Worm (Caenorhabditis elegans) whole organism, L1 larva: Measurements from ENCODE around the gene srx-38.

ENCODE experiments used
- Y116A8C.19 ChIP-seq: sonication (generic microtip); optimal IDR thresholded peaks from 2 replicates; lab custom pipeline; 2016; ENCODE audit warnings: missing compliant biosample characterization, missing genetic modification characterization, borderline replicate concordance
- aly-2 ChIP-seq: fragments of 150-350 bp; optimal IDR thresholded peaks from 2 replicates; lab custom pipeline; 2014; ENCODE audit warnings: missing biosample characterization, missing genetic modification characterization
- ceh-8 ChIP-seq: fragments of 200-800 bp; sonication (Bioruptor generic); optimal IDR thresholded peaks from 2 replicates; lab custom pipeline; 2018; ENCODE audit warnings: mild to moderate bottlenecking, missing genetic modification characterization, moderate library complexity, missing compliant biosample characterization
- ceh-82 ChIP-seq, 3 experiments: fragments of 150-350 bp in 1 of 3; sonication (generic microtip) in 2 of 3; optimal IDR thresholded peaks; 2 replicates each; lab custom pipeline; 2014 to 2017; ENCODE audit warnings: missing biosample characterization in 3 of 3, missing genetic modification characterization in 3 of 3
- ceh-88 ChIP-seq: fragments of 200-800 bp; sonication (Bioruptor generic); IDR thresholded peaks from 2 replicates; pipeline ENCODE4 v1.3.6; 2022; ENCODE audit warnings: missing genetic modification characterization, missing compliant biosample characterization
- ceh-90 ChIP-seq: sonication (generic microtip); optimal IDR thresholded peaks from 2 replicates; lab custom pipeline; 2016; ENCODE audit warnings: missing genetic modification characterization, missing compliant biosample characterization
- ces-1 ChIP-seq: fragments of 150-350 bp; optimal IDR thresholded peaks from 2 replicates; lab custom pipeline; 2014; ENCODE audit warnings: missing biosample characterization, missing genetic modification reagents, missing genetic modification characterization
- dpl-1 ChIP-seq, 3 experiments: fragments of 150-350 bp in 2 of 3; sonication (generic microtip) in 1 of 3; optimal IDR thresholded peaks; 2 replicates each; lab custom pipeline; 2014 to 2017; ENCODE audit warnings: missing biosample characterization in 3 of 3, missing genetic modification characterization in 3 of 3, missing genetic modification reagents in 3 of 3
- dsc-1 ChIP-seq: sonication (generic microtip); optimal IDR thresholded peaks from 2 replicates; lab custom pipeline; 2016; ENCODE audit warnings: mild to moderate bottlenecking, missing genetic modification characterization, missing compliant biosample characterization
- efl-1 ChIP-seq, 4 experiments: fragments of 150-350 bp; optimal IDR thresholded peaks in 3 of 4; peaks in 1 of 4; 1 replicate in 1 of 4; 2 replicates in 3 of 4; lab custom pipeline; 2014; ENCODE audit warnings: missing biosample characterization in 2 of 4, missing genetic modification characterization in 2 of 4, missing genetic modification reagents in 2 of 4
- efl-3 ChIP-seq: fragments of 200-800 bp; sonication (Bioruptor generic); optimal IDR thresholded peaks from 2 replicates; lab custom pipeline; 2018; ENCODE audit warnings: mild to moderate bottlenecking, missing genetic modification characterization, missing compliant biosample characterization
- elt-2 ChIP-seq: sonication (generic microtip); optimal IDR thresholded peaks from 2 replicates; lab custom pipeline; 2016; ENCODE audit warnings: missing genetic modification characterization, mild to moderate bottlenecking, inconsistent platforms, missing compliant biosample characterization, missing genetic modification reagents
- elt-3 ChIP-seq, 6 experiments: fragments of 150-350 bp in 1 of 6; sonication (generic microtip); optimal IDR thresholded peaks; 2 replicates each; lab custom pipeline; 2017 to 2018; ENCODE audit warnings: missing biosample characterization in 6 of 6, missing genetic modification characterization in 6 of 6, inconsistent platforms in 1 of 6
- ets-5 ChIP-seq: fragments of 200-800 bp; sonication (Bioruptor generic); IDR thresholded peaks from 2 replicates; pipeline ENCODE4 v1.3.6; 2022; ENCODE audit warnings: missing genetic modification characterization, missing compliant biosample characterization
- fkh-10 ChIP-seq: sonication (generic microtip); optimal IDR thresholded peaks from 2 replicates; lab custom pipeline; 2017; ENCODE audit warnings: missing biosample characterization, missing genetic modification reagents, missing genetic modification characterization
- fkh-4 ChIP-seq: sonication (generic microtip); optimal IDR thresholded peaks from 2 replicates; lab custom pipeline; 2016; ENCODE audit warnings: missing compliant biosample characterization, missing genetic modification characterization, borderline replicate concordance
- grh-1 ChIP-seq: fragments of 200-800 bp; sonication (Bioruptor generic); IDR thresholded peaks from 2 replicates; pipeline ENCODE4 v1.3.6; 2022; ENCODE audit warnings: missing genetic modification reagents, missing genetic modification characterization, missing compliant biosample characterization
- hlh-4 ChIP-seq: sonication (generic microtip); optimal IDR thresholded peaks from 2 replicates; lab custom pipeline; 2016; ENCODE audit warnings: mild to moderate bottlenecking, missing genetic modification characterization, missing compliant biosample characterization
- jun-1 ChIP-seq: fragments of 150-350 bp; optimal IDR thresholded peaks from 2 replicates; lab custom pipeline; 2014; ENCODE audit warnings: missing biosample characterization, missing genetic modification reagents, missing genetic modification characterization
- lin-14 ChIP-seq: fragments of 200-800 bp; sonication (Bioruptor generic); optimal IDR thresholded peaks from 2 replicates; lab custom pipeline; 2018; ENCODE audit warnings: mild to moderate bottlenecking, missing genetic modification characterization, moderate library complexity, missing compliant biosample characterization
- lin-15B ChIP-seq: fragments of 150-350 bp; sonication (generic microtip); optimal IDR thresholded peaks from 3 replicates; lab custom pipeline; 2014; ENCODE audit warnings: missing biosample characterization, missing genetic modification characterization
- lin-39 ChIP-seq: fragments of 150-350 bp; optimal IDR thresholded peaks from 2 replicates; lab custom pipeline; 2014; ENCODE audit warnings: missing biosample characterization, missing genetic modification reagents, missing genetic modification characterization
- mab-9 ChIP-seq: fragments of 200-800 bp; sonication (Bioruptor generic); IDR thresholded peaks from 2 replicates; pipeline ENCODE4 v1.3.6; 2022; ENCODE audit warnings: missing genetic modification reagents, missing genetic modification characterization, missing compliant biosample characterization
- nhr-20 ChIP-seq: sonication (generic microtip); optimal IDR thresholded peaks from 2 replicates; lab custom pipeline; 2016; ENCODE audit warnings: mild to moderate bottlenecking, missing genetic modification characterization, missing compliant biosample characterization
- nhr-237 ChIP-seq: fragments of 150-350 bp; optimal IDR thresholded peaks from 2 replicates; lab custom pipeline; 2014; ENCODE audit warnings: missing biosample characterization, missing genetic modification characterization
- nhr-28 ChIP-seq: fragments of 150-350 bp; optimal IDR thresholded peaks from 2 replicates; lab custom pipeline; 2014; ENCODE audit warnings: missing biosample characterization, missing genetic modification characterization
- nhr-47 ChIP-seq: sonication (generic microtip); optimal IDR thresholded peaks from 2 replicates; lab custom pipeline; 2016; ENCODE audit warnings: mild to moderate bottlenecking, missing genetic modification characterization, moderate library complexity, missing compliant biosample characterization
- nhr-71 ChIP-seq: sonication (generic microtip); optimal IDR thresholded peaks from 2 replicates; lab custom pipeline; 2016; ENCODE audit warnings: mild to moderate bottlenecking, missing genetic modification characterization, moderate library complexity, missing compliant biosample characterization
- nhr-77 ChIP-seq: fragments of 150-350 bp; optimal IDR thresholded peaks from 2 replicates; lab custom pipeline; 2014; ENCODE audit warnings: missing biosample characterization, missing genetic modification characterization
- nhr-84 ChIP-seq: sonication (generic microtip); optimal IDR thresholded peaks from 2 replicates; lab custom pipeline; 2017; ENCODE audit warnings: missing biosample characterization, missing genetic modification characterization
- nhr-90 ChIP-seq: sonication (generic microtip); optimal IDR thresholded peaks from 2 replicates; lab custom pipeline; 2016; ENCODE audit warnings: mild to moderate bottlenecking, missing genetic modification characterization, missing compliant biosample characterization; ENCODE audit not compliant: poor library complexity
- pax-3 ChIP-seq: fragments of 200-800 bp; sonication (Bioruptor generic); optimal IDR thresholded peaks from 2 replicates; lab custom pipeline; 2018; ENCODE audit warnings: mild to moderate bottlenecking, missing genetic modification characterization, moderate library complexity, missing compliant biosample characterization
- sptf-1 ChIP-seq: fragments of 150-350 bp; optimal IDR thresholded peaks from 2 replicates; lab custom pipeline; 2014; ENCODE audit warnings: missing biosample characterization, missing genetic modification characterization
- unc-130 ChIP-seq: fragments of 150-350 bp; optimal IDR thresholded peaks from 2 replicates; lab custom pipeline; 2017; ENCODE audit warnings: missing biosample characterization, missing genetic modification characterization, inconsistent platforms
- unc-30 ChIP-seq: sonication (generic microtip); optimal IDR thresholded peaks from 2 replicates; lab custom pipeline; 2017; ENCODE audit warnings: missing biosample characterization, missing genetic modification characterization
- zag-1 ChIP-seq: fragments of 150-350 bp; optimal IDR thresholded peaks from 2 replicates; lab custom pipeline; 2014; ENCODE audit warnings: missing biosample characterization, missing genetic modification characterization

Gene srx-38

ce11 chrV:5201706-5202105 is 46.3 kb upstream of the srx-38 start:
- TF ChIP-seq unc-30 (tag; lab: Kevin White, UChicago) = peak; percentile 1
- TF ChIP-seq unc-130 (tag; lab: Kevin White, UChicago) = no peak
- TF ChIP-seq dsc-1 (tag; lab: Kevin White, UChicago) = peak; percentile 62
- TF ChIP-seq ets-5 = no peak
- TF ChIP-seq, all 84 proteins: peak for 2

DNA sequence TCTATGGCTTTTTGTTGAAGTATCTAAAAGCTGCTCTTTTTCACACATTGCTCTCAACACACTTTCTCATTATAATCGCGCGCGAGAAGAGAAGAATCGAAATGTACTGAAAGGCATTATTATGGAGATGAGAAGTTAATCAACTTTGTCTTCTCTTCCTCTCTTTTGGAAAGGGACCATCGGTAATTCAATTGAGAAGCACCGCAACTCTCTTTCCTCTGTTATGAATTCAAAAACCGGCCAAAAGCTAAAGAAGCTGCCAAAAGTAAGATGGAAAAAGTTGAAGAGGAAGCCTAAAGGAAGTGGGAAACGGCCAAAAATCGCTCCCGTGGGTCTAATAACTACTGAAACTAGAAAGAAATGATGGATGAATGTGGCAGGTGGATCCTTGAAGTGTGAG is 44.8 kb upstream of the srx-38 start:
- TF ChIP-seq nhr-71 (tag; lab: Kevin White, UChicago) (peak; percentile 14), lin-14 (GFP tag; lab: Kevin White, UChicago) (peak; percentile 49), nhr-90 (tag; lab: Kevin White, UChicago) (no peak), grh-1 (GFP tag; lab: Robert Waterston, UW) (no peak), ces-1 (peak; percentile 76), fkh-10 (GFP tag; lab: Kevin White, UChicago) (peak; percentile 44), nhr-20 (tag; lab: Kevin White, UChicago) (no peak), nhr-47 (tag; lab: Kevin White, UChicago) (peak; percentile 3), ceh-90 (tag; lab: Kevin White, UChicago) (no peak), nhr-237 (no peak), nhr-84 (tag; lab: Kevin White, UChicago) (no peak), Y116A8C.19 (tag; lab: Kevin White, UChicago) (no peak), ceh-8 (GFP tag; lab: Kevin White, UChicago) (peak; percentile 31)

- TF ChIP-seq sptf-1 (tag; lab: Kevin White, UChicago) = no peak
- TF ChIP-seq nhr-84 (tag; lab: Kevin White, UChicago) = no peak
- TF ChIP-seq lin-15B (tag; lab: Kevin White, UChicago) = no peak
- TF ChIP-seq mab-9 = no peak
- TF ChIP-seq elt-3 (tag; optimal IDR thresholded peaks at IDR 0.05; lab: Kevin White, UChicago) = no peak
- TF ChIP-seq, all 84 proteins: peak for 0
Observed at ce11 chrV:5198240-5198639, 42.8 kb upstream of the srx-38 start, which contains the start of gene Y47A7.2. Gene Y47A7.2, minus strand, starts transcription at chrV:5198340.

DNA sequence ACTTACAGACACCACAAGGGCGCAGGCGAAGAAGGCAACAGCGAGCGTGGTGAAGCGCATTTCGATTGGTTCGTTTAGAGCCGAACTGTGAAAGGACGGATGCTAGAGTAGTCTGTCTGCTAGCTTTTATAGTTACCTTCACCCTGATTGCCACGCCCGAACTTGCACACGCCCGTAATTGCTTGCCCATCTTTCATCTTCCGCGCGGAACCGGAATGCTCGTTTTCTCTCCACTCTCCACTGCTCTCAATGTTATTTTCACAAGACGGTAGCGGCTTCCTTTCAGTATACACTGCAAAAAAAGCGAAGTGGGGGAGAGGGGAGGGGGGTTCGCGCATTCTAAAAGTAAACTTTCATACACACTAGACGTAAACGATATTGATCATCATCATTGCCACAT is 39.1 kb upstream of the srx-38 start, which contains the start of gene abu-8:
Gene abu-8 (minus strand): TSS at position 101 of the 400 bp plus-strand sequence.
- no peak for TF ChIP-seq pax-3 (tag; lab: Kevin White, UChicago)
- no peak for TF ChIP-seq hlh-4 (tag; lab: Kevin White, UChicago)
- no peak for TF ChIP-seq mab-9
- TF ChIP-seq elt-2 (tag; lab: Kevin White, UChicago) = no peak
- no peak for TF ChIP-seq nhr-77 (tag; lab: Kevin White, UChicago)
- no peak for TF ChIP-seq nhr-28 (tag; lab: Kevin White, UChicago)
- TF ChIP-seq fkh-4 (tag; lab: Kevin White, UChicago) = no peak
- no peak for TF ChIP-seq aly-2
- no peak for TF ChIP-seq lin-15B (tag; lab: Kevin White, UChicago)
- TF ChIP-seq dpl-1 (GFP tag; optimal IDR thresholded peaks at IDR 0.05; lab: Kevin White, UChicago) = no peak
- TF ChIP-seq ceh-82 (tag; optimal IDR thresholded peaks at IDR 0.05; lab: Kevin White, UChicago) = no peak
- no peak for TF ChIP-seq lin-39 (tag; lab: Kevin White, UChicago)

- TF ChIP-seq lin-14 (GFP tag; lab: Kevin White, UChicago) (no peak), nhr-90 (tag; lab: Kevin White, UChicago) (no peak), jun-1 (tag; lab: Kevin White, UChicago) (peak; percentile 8), elt-3 (tag; optimal IDR thresholded peaks at IDR 0.05; lab: Kevin White, UChicago) (no peak), hlh-4 (tag; lab: Kevin White, UChicago) (no peak), ceh-8 (GFP tag; lab: Kevin White, UChicago) (no peak), efl-1 (optimal IDR thresholded peaks at IDR 0.05; lab: Kevin White, UChicago) (no peak), efl-1 (GFP tag; optimal IDR thresholded peaks at IDR 0.05 in 1 of 2; lab: Kevin White, UChicago) (peak in 1 of 2 experiments; percentile 51), zag-1 (tag; lab: Kevin White, UChicago) (no peak), elt-2 (tag; lab: Kevin White, UChicago) (peak; percentile 25), pax-3 (tag; lab: Kevin White, UChicago) (no peak), ceh-88 (GFP tag; lab: Robert Waterston, UW) (no peak), efl-3 (no peak), mab-9 (no peak)
- TF ChIP-seq, all 84 proteins: peak for 3
Observed at ce11 chrV:5192501-5192900, 37.1 kb upstream of the srx-38 start, which contains the start of gene C03A7.13. Gene C03A7.13, minus strand, starts transcription at chrV:5192543.
